Worm (Caenorhabditis elegans) whole organism, L3 larva: Measurements from ENCODE around the gene F33H12.1.

Experiments
- ZK546.5 ChIP-seq: sonication (generic microtip); optimal IDR thresholded peaks from 2 replicates; lab custom pipeline; 2017; ENCODE audit warnings: missing biosample characterization, missing genetic modification characterization
- fkh-10 ChIP-seq: sonication (generic microtip); optimal IDR thresholded peaks from 2 replicates; lab custom pipeline; 2017; ENCODE audit warnings: missing biosample characterization, missing genetic modification reagents, missing genetic modification characterization
- fos-1 ChIP-seq: fragments of 150-350 bp; optimal IDR thresholded peaks from 2 replicates; lab custom pipeline; 2014; ENCODE audit warnings: missing biosample characterization, missing genetic modification characterization
- mdl-1 ChIP-seq: fragments of 150-350 bp; optimal IDR thresholded peaks from 2 replicates; lab custom pipeline; 2014; ENCODE audit warnings: missing biosample characterization, missing genetic modification characterization
- nhr-12 ChIP-seq: fragments of 150-350 bp; optimal IDR thresholded peaks from 2 replicates; lab custom pipeline; 2014; ENCODE audit warnings: missing biosample characterization, missing genetic modification characterization
- nhr-28 ChIP-seq: fragments of 150-350 bp; optimal IDR thresholded peaks from 2 replicates; lab custom pipeline; 2014; ENCODE audit warnings: missing biosample characterization, missing genetic modification characterization
- pqm-1 ChIP-seq: fragments of 150-350 bp; optimal IDR thresholded peaks from 2 replicates; lab custom pipeline; 2017; ENCODE audit warnings: missing biosample characterization, missing genetic modification characterization, inconsistent platforms
- snpc-4 ChIP-seq: fragments of 150-350 bp; optimal IDR thresholded peaks from 2 replicates; lab custom pipeline; 2014; ENCODE audit warnings: missing biosample characterization, missing genetic modification characterization
- unc-39 ChIP-seq: sonication (generic microtip); optimal IDR thresholded peaks from 4 replicates; lab custom pipeline; 2017; ENCODE audit warnings: missing biosample characterization, missing genetic modification characterization
- unc-62 ChIP-seq: fragments of 150-350 bp; sonication (generic microtip); optimal IDR thresholded peaks from 4 replicates; lab custom pipeline; 2014; ENCODE audit warnings: missing biosample characterization, missing genetic modification reagents, missing genetic modification characterization
- ztf-4 ChIP-seq: fragments of 150-350 bp; optimal IDR thresholded peaks from 2 replicates; lab custom pipeline; 2014; ENCODE audit warnings: missing biosample characterization, missing genetic modification characterization

DNA sequence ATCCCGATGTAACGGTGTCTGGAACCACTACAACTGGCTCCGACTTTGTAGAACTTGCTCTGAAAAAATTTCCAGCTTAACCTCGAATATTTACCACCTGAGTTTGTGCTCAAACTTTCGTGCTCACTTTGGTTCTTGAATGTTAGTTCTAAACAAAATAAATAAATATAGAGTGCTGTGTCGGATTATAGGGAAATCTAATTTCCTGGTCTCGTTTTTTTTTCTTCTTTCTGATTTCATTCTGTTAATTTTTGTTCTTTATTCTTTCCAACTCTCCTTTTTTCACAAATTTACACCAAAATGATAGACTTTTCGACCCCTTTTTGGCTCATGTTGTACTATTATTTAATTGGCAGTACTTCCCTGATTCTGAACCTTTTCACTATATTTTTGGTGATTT lies 29.0 kb downstream of the F33H12.1 start, which contains the start of gene sri-37:
- TF ChIP-seq unc-62 (no peak), nhr-12 (no peak), nhr-28 (tag; lab: Kevin White, UChicago) (no peak), unc-39 (tag; lab: Kevin White, UChicago) (no peak), snpc-4 (tag; lab: Kevin White, UChicago) (no peak), ztf-4 (tag; lab: Kevin White, UChicago) (no peak), pqm-1 (tag; lab: Kevin White, UChicago) (no peak), mdl-1 (tag; lab: Kevin White, UChicago) (no peak), fos-1 (tag; lab: Kevin White, UChicago) (no peak), ZK546.5 (tag; lab: Kevin White, UChicago) (no peak), fkh-10 (no peak)
